Worm (Caenorhabditis elegans) whole organism, L2 larva: Measurements from ENCODE around the gene rsf-1.

Experiments
- fos-1 ChIP-seq: fragments of 150-350 bp; optimal IDR thresholded peaks from 2 replicates; lab custom pipeline; 2014; ENCODE audit warnings: missing biosample characterization, missing genetic modification characterization
- nhr-11 ChIP-seq: fragments of 150-350 bp; optimal IDR thresholded peaks from 2 replicates; lab custom pipeline; 2014; ENCODE audit warnings: missing biosample characterization, missing genetic modification characterization
- skn-1 ChIP-seq: sonication (generic microtip); optimal IDR thresholded peaks from 2 replicates; lab custom pipeline; 2017; ENCODE audit warnings: missing biosample characterization, missing genetic modification characterization
- sma-9 ChIP-seq, 2 experiments: fragments of 150-350 bp in 1 of 2; sonication (generic microtip) in 1 of 2; optimal IDR thresholded peaks; 2 replicates each; lab custom pipeline; 2014 to 2016; ENCODE audit warnings: missing genetic modification characterization in 2 of 2, mild to moderate bottlenecking in 1 of 2, missing biosample characterization in 1 of 2, missing compliant biosample characterization in 1 of 2, missing genetic modification reagents in 1 of 2, moderate library complexity in 1 of 2

- TF ChIP-seq skn-1, result no peak
- no peak for TF ChIP-seq fos-1 (tag; lab: Kevin White, UChicago)
- no peak for TF ChIP-seq nhr-11
- no peak for TF ChIP-seq sma-9 (GFP tag; optimal IDR thresholded peaks at IDR 0.05; lab: Kevin White, UChicago)
- no peak for TF ChIP-seq sma-9 (tag; optimal IDR thresholded peaks at IDR 0.05; lab: Kevin White, UChicago)
These were observed 21.5 kb upstream of the rsf-1 start for ce11 chrII:11284701-11285100.
